Worm (Caenorhabditis elegans) whole organism, L2 larva: ENCODE data around the gene bud-31.

ENCODE experiments used
- Y55F3AM.14 ChIP-seq: fragments of 200-800 bp; sonication (Bioruptor generic); optimal IDR thresholded peaks from 2 replicates; lab custom pipeline; 2018; ENCODE audit warnings: mild to moderate bottlenecking, missing genetic modification characterization, missing compliant biosample characterization
- ZK546.5 ChIP-seq: sonication (generic microtip); optimal IDR thresholded peaks from 2 replicates; lab custom pipeline; 2017; ENCODE audit warnings: missing biosample characterization, missing genetic modification characterization
- alr-1 ChIP-seq: fragments of 150-350 bp; optimal IDR thresholded peaks from 2 replicates; lab custom pipeline; 2014; ENCODE audit warnings: missing biosample characterization, missing genetic modification characterization
- ama-1 ChIP-seq: fragments of 150-350 bp; optimal IDR thresholded peaks from 2 replicates; lab custom pipeline; 2018; ENCODE audit warnings: inconsistent platforms
- blmp-1 ChIP-seq: sonication (generic microtip); optimal IDR thresholded peaks from 2 replicates; lab custom pipeline; 2017; ENCODE audit warnings: missing genetic modification characterization, mild to moderate bottlenecking, missing compliant biosample characterization, antibody characterized with exemption, moderate library complexity; ENCODE audit not compliant: insufficient read depth
- ceh-16 ChIP-seq: fragments of 150-350 bp; optimal IDR thresholded peaks from 2 replicates; lab custom pipeline; 2014; ENCODE audit warnings: missing biosample characterization, missing genetic modification characterization
- ceh-82 ChIP-seq: fragments of 150-350 bp; optimal IDR thresholded peaks from 2 replicates; lab custom pipeline; 2014; ENCODE audit warnings: missing biosample characterization, missing genetic modification characterization
- egl-27 ChIP-seq: sonication (generic microtip); optimal IDR thresholded peaks from 3 replicates; lab custom pipeline; 2017; ENCODE audit warnings: missing biosample characterization, missing genetic modification reagents, missing genetic modification characterization
- elt-1 ChIP-seq: fragments of 150-350 bp; optimal IDR thresholded peaks from 2 replicates; lab custom pipeline; 2014; ENCODE audit warnings: missing biosample characterization, missing genetic modification characterization
- elt-3 ChIP-seq: sonication (generic microtip); optimal IDR thresholded peaks from 2 replicates; lab custom pipeline; 2017; ENCODE audit warnings: missing biosample characterization, missing genetic modification characterization
- fos-1 ChIP-seq: fragments of 150-350 bp; optimal IDR thresholded peaks from 2 replicates; lab custom pipeline; 2014; ENCODE audit warnings: missing biosample characterization, missing genetic modification characterization
- gmeb-1 ChIP-seq: fragments of 150-350 bp; optimal IDR thresholded peaks from 2 replicates; lab custom pipeline; 2014; ENCODE audit warnings: missing biosample characterization, missing genetic modification characterization
- lin-11 ChIP-seq: fragments of 150-350 bp; sonication (generic microtip); optimal IDR thresholded peaks from 2 replicates; lab custom pipeline; 2014; ENCODE audit warnings: missing biosample characterization, missing genetic modification characterization, inconsistent platforms, mixed read lengths
- lin-13 ChIP-seq: fragments of 150-350 bp; optimal IDR thresholded peaks from 2 replicates; lab custom pipeline; 2014; ENCODE audit warnings: missing biosample characterization, missing genetic modification reagents, missing genetic modification characterization
- lin-39 ChIP-seq: fragments of 150-350 bp; optimal IDR thresholded peaks from 2 replicates; lab custom pipeline; 2014; ENCODE audit warnings: missing biosample characterization, missing genetic modification reagents, missing genetic modification characterization
- lsy-2 ChIP-seq, 2 experiments: fragments of 150-350 bp in 1 of 2; sonication (generic microtip) in 1 of 2; optimal IDR thresholded peaks; 2 replicates each; lab custom pipeline; 2014 to 2017; ENCODE audit warnings: missing biosample characterization in 2 of 2, missing genetic modification characterization in 2 of 2
- mbf-1 ChIP-seq: sonication (generic microtip); optimal IDR thresholded peaks from 2 replicates; lab custom pipeline; 2017; ENCODE audit warnings: missing biosample characterization, missing genetic modification characterization
- nhr-10 ChIP-seq: sonication (generic microtip); optimal IDR thresholded peaks from 2 replicates; lab custom pipeline; 2017; ENCODE audit warnings: missing biosample characterization, missing genetic modification characterization
- nhr-11 ChIP-seq: fragments of 150-350 bp; optimal IDR thresholded peaks from 2 replicates; lab custom pipeline; 2014; ENCODE audit warnings: missing biosample characterization, missing genetic modification characterization
- nhr-12 ChIP-seq: fragments of 150-350 bp; optimal IDR thresholded peaks from 2 replicates; lab custom pipeline; 2014; ENCODE audit warnings: missing biosample characterization, missing genetic modification characterization
- nhr-129 ChIP-seq: fragments of 150-350 bp; optimal IDR thresholded peaks from 2 replicates; lab custom pipeline; 2014; ENCODE audit warnings: missing biosample characterization, missing genetic modification characterization
- nhr-21 ChIP-seq: fragments of 150-350 bp; optimal IDR thresholded peaks from 2 replicates; lab custom pipeline; 2014; ENCODE audit warnings: missing biosample characterization, missing genetic modification characterization
- nhr-23 ChIP-seq: fragments of 150-350 bp; optimal IDR thresholded peaks from 2 replicates; lab custom pipeline; 2014; ENCODE audit warnings: missing biosample characterization, missing genetic modification reagents, missing genetic modification characterization
- nhr-237 ChIP-seq: fragments of 150-350 bp; optimal IDR thresholded peaks from 2 replicates; lab custom pipeline; 2014; ENCODE audit warnings: missing biosample characterization, missing genetic modification characterization
- nhr-25 ChIP-seq: fragments of 150-350 bp; sonication (generic microtip); optimal IDR thresholded peaks from 3 replicates; lab custom pipeline; 2014; ENCODE audit warnings: missing biosample characterization, missing genetic modification characterization
- nhr-6 ChIP-seq: fragments of 150-350 bp; optimal IDR thresholded peaks from 2 replicates; lab custom pipeline; 2014; ENCODE audit warnings: missing biosample characterization, missing genetic modification characterization
- nhr-77 ChIP-seq: fragments of 150-350 bp; optimal IDR thresholded peaks from 2 replicates; lab custom pipeline; 2014; ENCODE audit warnings: missing biosample characterization, missing genetic modification characterization
- peb-1 ChIP-seq: fragments of 150-350 bp; optimal IDR thresholded peaks from 2 replicates; lab custom pipeline; 2014; ENCODE audit warnings: missing biosample characterization, missing genetic modification characterization
- sem-4 ChIP-seq: fragments of 150-350 bp; optimal IDR thresholded peaks from 2 replicates; lab custom pipeline; 2014; ENCODE audit warnings: missing biosample characterization, missing genetic modification reagents, missing genetic modification characterization
- skn-1 ChIP-seq: sonication (generic microtip); optimal IDR thresholded peaks from 2 replicates; lab custom pipeline; 2017; ENCODE audit warnings: missing biosample characterization, missing genetic modification characterization
- sma-3 ChIP-seq: sonication (generic microtip); optimal IDR thresholded peaks from 2 replicates; lab custom pipeline; 2016; ENCODE audit warnings: missing genetic modification reagents, missing genetic modification characterization, missing compliant biosample characterization
- sma-9 ChIP-seq, 2 experiments: fragments of 150-350 bp in 1 of 2; sonication (generic microtip) in 1 of 2; optimal IDR thresholded peaks; 2 replicates each; lab custom pipeline; 2014 to 2016; ENCODE audit warnings: missing genetic modification characterization in 2 of 2, mild to moderate bottlenecking in 1 of 2, missing biosample characterization in 1 of 2, missing compliant biosample characterization in 1 of 2, missing genetic modification reagents in 1 of 2, moderate library complexity in 1 of 2
- unc-39 ChIP-seq: fragments of 150-350 bp; optimal IDR thresholded peaks from 2 replicates; lab custom pipeline; 2014; ENCODE audit warnings: missing biosample characterization, missing genetic modification characterization
- unc-55 ChIP-seq: fragments of 150-350 bp; sonication (generic microtip); optimal IDR thresholded peaks from 3 replicates; lab custom pipeline; 2014; ENCODE audit warnings: missing biosample characterization, missing genetic modification reagents, missing genetic modification characterization
- unc-62 ChIP-seq: fragments of 150-350 bp; optimal IDR thresholded peaks from 2 replicates; lab custom pipeline; 2014; ENCODE audit warnings: missing biosample characterization, missing genetic modification reagents, missing genetic modification characterization
- zag-1 ChIP-seq: fragments of 150-350 bp; optimal IDR thresholded peaks from 2 replicates; lab custom pipeline; 2014; ENCODE audit warnings: missing biosample characterization, missing genetic modification characterization
- ztf-11 ChIP-seq: sonication (generic microtip); optimal IDR thresholded peaks from 2 replicates; lab custom pipeline; 2017; ENCODE audit warnings: missing biosample characterization, missing genetic modification characterization

Gene bud-31

DNA sequence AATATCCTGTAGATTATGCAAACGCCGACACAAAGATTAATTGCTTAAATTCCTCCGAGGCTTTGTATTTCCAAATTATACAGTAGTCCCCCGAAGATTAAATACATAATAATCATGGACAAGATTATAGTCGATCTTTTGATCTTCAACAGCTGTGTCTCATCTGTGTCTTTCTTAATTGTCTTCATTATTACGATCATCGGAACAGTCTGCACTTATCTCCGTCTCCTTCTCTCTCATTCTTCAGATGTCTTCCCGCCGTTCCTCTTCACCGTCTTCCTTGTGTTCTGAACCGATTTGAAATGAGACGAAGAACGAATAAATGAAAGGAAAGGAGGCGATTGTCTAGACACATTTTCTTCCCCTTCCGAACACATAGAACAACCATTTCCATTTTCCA lies 35.2 kb downstream of the bud-31 start:
- peak; percentile 63 for TF ChIP-seq sem-4
- no peak for TF ChIP-seq ceh-82 (tag; lab: Kevin White, UChicago)
- TF ChIP-seq sma-9 (GFP tag; optimal IDR thresholded peaks at IDR 0.05; lab: Kevin White, UChicago), result peak; percentile 71
- no peak for TF ChIP-seq sma-9 (tag; optimal IDR thresholded peaks at IDR 0.05; lab: Kevin White, UChicago)
- TF ChIP-seq nhr-6 (tag; lab: Kevin White, UChicago), result no peak
- no peak for TF ChIP-seq ZK546.5
- no peak for TF ChIP-seq fos-1 (tag; lab: Kevin White, UChicago)

DNA sequence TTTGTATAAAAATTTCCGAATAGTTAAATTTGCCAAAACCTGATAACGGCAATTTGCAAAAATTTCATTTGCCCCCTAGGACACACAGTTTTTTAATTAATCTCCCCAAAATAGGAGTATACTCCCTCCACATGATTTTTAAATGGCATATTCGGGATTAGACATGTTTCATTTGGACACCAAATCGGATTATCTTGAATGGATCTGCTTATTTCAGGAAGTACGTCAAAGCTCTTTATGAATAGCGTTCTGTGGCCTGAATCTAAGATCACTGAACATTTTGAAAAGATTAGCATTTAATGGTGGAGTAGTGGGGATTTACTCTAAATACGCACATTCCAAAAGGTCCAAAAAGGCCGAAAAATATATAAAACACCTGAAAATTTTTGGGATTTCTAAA lies 37.7 kb downstream of the bud-31 start:
- TF ChIP-seq nhr-77 (tag; lab: Kevin White, UChicago) (no peak), sma-9 (GFP tag; optimal IDR thresholded peaks at IDR 0.05; lab: Kevin White, UChicago) (peak; percentile 35), sma-9 (tag; optimal IDR thresholded peaks at IDR 0.05; lab: Kevin White, UChicago) (no peak), lin-13 (no peak)

DNA sequence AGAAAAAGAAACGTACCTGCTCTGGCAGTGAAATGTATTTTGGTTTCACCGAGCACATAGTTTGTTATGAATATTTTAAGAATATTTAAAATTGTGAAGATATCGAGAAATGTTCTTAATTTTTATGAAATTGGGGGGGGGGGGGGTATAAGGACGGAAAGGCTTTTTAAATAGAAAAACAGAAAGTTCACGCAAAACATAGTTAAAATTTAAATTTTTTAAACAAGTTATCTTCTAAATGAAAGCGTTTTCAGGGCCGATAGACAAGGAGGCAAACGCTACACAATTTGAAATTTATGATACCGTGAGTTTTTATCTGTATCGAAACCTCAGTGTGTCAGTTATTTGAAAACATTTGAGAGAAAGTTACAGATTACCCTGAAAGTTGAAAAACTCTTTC lies 40.5 kb downstream of the bud-31 start, which contains the start of gene C15H7.4:
C15H7.4 (minus strand) TSS at position 101 of the 400 bp plus-strand sequence.
- TF ChIP-seq ZK546.5 (no peak), unc-62 (no peak), lin-13 (no peak), skn-1 (tag; lab: Kevin White, UChicago) (no peak), lin-11 (tag; lab: Kevin White, UChicago) (no peak), sem-4 (no peak), nhr-10 (tag; lab: Kevin White, UChicago) (no peak), nhr-129 (tag; lab: Kevin White, UChicago) (no peak), fos-1 (tag; lab: Kevin White, UChicago) (no peak), peb-1 (no peak), mbf-1 (tag; lab: Kevin White, UChicago) (no peak), ceh-16 (tag; lab: Kevin White, UChicago) (no peak), blmp-1 (tag; lab: Kevin White, UChicago) (no peak), ama-1 (lab: Kevin White, UChicago) (no peak)
- TF ChIP-seq, all 48 proteins: peak for 0

DNA sequence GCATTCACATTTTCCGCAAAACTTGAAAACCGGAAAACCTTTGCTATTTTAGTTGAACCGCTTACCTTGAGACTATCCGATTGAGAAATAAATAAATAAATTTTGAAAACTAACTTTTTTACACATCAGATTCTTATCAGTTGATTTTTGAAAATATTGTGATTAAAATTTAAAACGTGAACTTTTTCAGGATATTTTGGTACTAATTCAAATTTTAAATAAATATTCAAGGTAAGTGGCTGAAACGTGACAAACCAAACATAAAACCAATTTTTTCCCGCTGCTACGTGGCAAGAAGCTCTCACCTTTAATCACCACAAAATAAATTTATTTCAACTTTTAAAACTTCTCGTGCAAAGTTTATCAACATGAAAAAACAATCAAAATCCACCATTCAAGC lies 44.4 kb downstream of the bud-31 start, which contains the start of gene C15H7.3:
C15H7.3 (minus strand) TSS at position 101 of the 400 bp plus-strand sequence.
- TF ChIP-seq zag-1 (tag; lab: Kevin White, UChicago) (no peak), nhr-129 (tag; lab: Kevin White, UChicago) (no peak)

DNA sequence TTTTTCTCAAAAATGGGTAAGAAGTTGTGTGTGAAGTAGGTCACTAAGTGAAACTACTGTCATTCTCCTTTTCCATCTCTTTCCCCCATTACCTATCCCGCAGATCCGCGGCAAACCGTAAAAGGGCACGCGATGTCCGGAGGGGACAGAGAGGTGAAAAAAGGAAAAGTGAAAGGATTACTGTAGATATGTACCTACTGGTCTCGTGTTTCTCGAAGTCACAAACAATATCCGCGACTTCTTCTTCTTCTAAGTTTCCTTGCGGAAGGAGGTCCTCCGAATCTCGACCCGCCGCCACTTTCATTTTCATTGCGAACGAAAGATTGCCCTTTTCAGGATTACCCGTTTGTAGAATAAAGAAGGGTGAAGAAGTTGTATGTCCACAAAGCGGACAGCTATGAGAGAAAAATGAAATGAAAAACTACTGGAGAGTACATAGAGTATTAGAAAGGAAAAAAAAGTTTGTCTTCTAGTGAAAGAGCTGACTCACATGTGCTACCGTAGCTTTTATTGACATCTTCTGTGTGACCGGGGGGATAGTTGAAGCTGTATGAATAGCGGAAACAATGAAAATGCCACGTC lies 49.8 kb downstream of the bud-31 start:
- TF ChIP-seq sma-9 (GFP tag; optimal IDR thresholded peaks at IDR 0.05; lab: Kevin White, UChicago), result peak; percentile 50
- no peak for TF ChIP-seq sma-9 (tag; optimal IDR thresholded peaks at IDR 0.05; lab: Kevin White, UChicago)
- TF ChIP-seq nhr-23 (tag; lab: Kevin White, UChicago), result no peak
- TF ChIP-seq mbf-1 (tag; lab: Kevin White, UChicago), result no peak
- TF ChIP-seq ZK546.5, result no peak
- TF ChIP-seq unc-39 (tag; lab: Kevin White, UChicago), result no peak
- peak; percentile 79 for TF ChIP-seq egl-27
- peak; percentile 82 for TF ChIP-seq nhr-21 (tag; lab: Kevin White, UChicago)
- TF ChIP-seq nhr-11 (tag; lab: Kevin White, UChicago), result no peak
- TF ChIP-seq alr-1 (tag; lab: Kevin White, UChicago), result no peak
- TF ChIP-seq nhr-12 (tag; lab: Kevin White, UChicago), result no peak
- TF ChIP-seq unc-55 (GFP tag; lab: Kevin White, UChicago), result no peak
- TF ChIP-seq blmp-1 (tag; lab: Kevin White, UChicago), result peak; percentile 83
- no peak for TF ChIP-seq gmeb-1 (tag; lab: Kevin White, UChicago)
- peak; percentile 41 for TF ChIP-seq fos-1 (tag; lab: Kevin White, UChicago)
- peak; percentile 42 for TF ChIP-seq elt-1 (tag; lab: Kevin White, UChicago)
- no peak for TF ChIP-seq elt-3 (tag; lab: Kevin White, UChicago)
- TF ChIP-seq nhr-237 (tag; lab: Kevin White, UChicago), result no peak
- TF ChIP-seq lsy-2 (tag; optimal IDR thresholded peaks at IDR 0.05; lab: Kevin White, UChicago), result no peak
- TF ChIP-seq zag-1 (tag; lab: Kevin White, UChicago), result no peak
- no peak for TF ChIP-seq nhr-25
- no peak for TF ChIP-seq lin-39
- TF ChIP-seq sem-4, result peak; percentile 21
- no peak for TF ChIP-seq Y55F3AM.14 (GFP tag; lab: Kevin White, UChicago)
- no peak for TF ChIP-seq peb-1
- TF ChIP-seq nhr-6 (tag; lab: Kevin White, UChicago), result no peak
- TF ChIP-seq ztf-11 (tag; lab: Kevin White, UChicago), result no peak
- no peak for TF ChIP-seq sma-3 (GFP tag; lab: Kevin White, UChicago)
